Worm (Caenorhabditis elegans) whole organism, early embryonic: ENCODE measurements around the gene egrh-3.
"Not testable (repeated sequence)": the region's sequence is repeated elsewhere in the genome, so short reads cannot be mapped to it uniquely, and the experiment has no call there.

ENCODE experiments used
- B0310.2 ChIP-seq: sonication (generic microtip); optimal IDR thresholded peaks from 2 replicates; lab custom pipeline; 2016; ENCODE audit warnings: mild to moderate bottlenecking, missing genetic modification characterization, missing compliant biosample characterization
- F13C5.2 ChIP-seq: sonication (generic microtip); optimal IDR thresholded peaks from 2 replicates; lab custom pipeline; 2017; ENCODE audit warnings: mild to moderate bottlenecking, missing genetic modification characterization, inconsistent platforms, missing compliant biosample characterization
- aly-1 ChIP-seq: sonication (generic microtip); optimal IDR thresholded peaks from 2 replicates; lab custom pipeline; 2016; ENCODE audit warnings: missing genetic modification characterization, missing compliant biosample characterization
- ama-1 ChIP-seq: fragments of 150-350 bp; optimal IDR thresholded peaks from 2 replicates; lab custom pipeline; 2014
- ceh-13 ChIP-seq: fragments of 200-800 bp; sonication (Bioruptor generic); optimal IDR thresholded peaks from 2 replicates; lab custom pipeline; 2018; ENCODE audit warnings: mild to moderate bottlenecking, missing genetic modification characterization, missing compliant biosample characterization
- ceh-36 ChIP-seq: sonication (generic microtip); optimal IDR thresholded peaks from 2 replicates; lab custom pipeline; 2016; ENCODE audit warnings: missing genetic modification characterization, inconsistent platforms, missing compliant biosample characterization
- ets-7 ChIP-seq: sonication (generic microtip); optimal IDR thresholded peaks from 2 replicates; lab custom pipeline; 2016; ENCODE audit warnings: missing genotype, missing genetic modification characterization, missing compliant biosample characterization
- flt-1 ChIP-seq: fragments of 200-800 bp; sonication (Bioruptor generic); IDR thresholded peaks from 2 replicates; pipeline ENCODE4 v1.3.6; 2022; ENCODE audit warnings: missing genetic modification characterization, missing compliant biosample characterization
- hmbx-1 ChIP-seq: sonication (generic microtip); optimal IDR thresholded peaks from 2 replicates; lab custom pipeline; 2016; ENCODE audit warnings: mild to moderate bottlenecking, missing genetic modification characterization, missing compliant biosample characterization
- hmg-4 ChIP-seq: fragments of 200-800 bp; sonication (Bioruptor generic); optimal IDR thresholded peaks from 2 replicates; lab custom pipeline; 2018; ENCODE audit warnings: mild to moderate bottlenecking, missing genetic modification characterization, missing compliant biosample characterization
- hnd-1 ChIP-seq: sonication (generic microtip); optimal IDR thresholded peaks from 2 replicates; lab custom pipeline; 2016; ENCODE audit warnings: missing genetic modification characterization, missing compliant biosample characterization
- pes-1 ChIP-seq: fragments of 200-800 bp; sonication (Bioruptor generic); IDR thresholded peaks from 2 replicates; pipeline ENCODE4 v1.3.6; 2022; ENCODE audit warnings: missing genetic modification reagents, missing genetic modification characterization, missing compliant biosample characterization
- scrt-1 ChIP-seq: fragments of 200-800 bp; sonication (Bioruptor generic); IDR thresholded peaks from 2 replicates; pipeline ENCODE4 v1.3.6; 2022; ENCODE audit warnings: missing genetic modification characterization, missing compliant biosample characterization
- sea-1 ChIP-seq: fragments of 200-800 bp; sonication (Bioruptor generic); conservative IDR thresholded peaks from 2 replicates; pipeline ENCODE4 v1.3.6; 2022; ENCODE audit warnings: missing genetic modification characterization, missing compliant biosample characterization
- tbx-11 ChIP-seq: fragments of 200-800 bp; sonication (Bioruptor generic); IDR thresholded peaks from 2 replicates; pipeline ENCODE4 v1.3.6; 2022; ENCODE audit warnings: missing genetic modification characterization, missing compliant biosample characterization
- tbx-37 ChIP-seq: fragments of 200-800 bp; sonication (Bioruptor generic); conservative IDR thresholded peaks from 2 replicates; pipeline ENCODE4 v1.3.6; 2022; ENCODE audit warnings: missing genetic modification reagents, missing genetic modification characterization, missing compliant biosample characterization
- tra-4 ChIP-seq: sonication (generic microtip); optimal IDR thresholded peaks from 2 replicates; lab custom pipeline; 2017; ENCODE audit warnings: missing genetic modification characterization, missing compliant biosample characterization

egrh-3 gene

ce11 chrIV:2688716-2689307 is at the start of gene egrh-3:
Gene egrh-3, minus strand, starts transcription at chrIV:2688766.
- TF ChIP-seq hnd-1 (tag; lab: Kevin White, UChicago) = no peak
- no peak for TF ChIP-seq tbx-37
- no peak for TF ChIP-seq hmbx-1 (tag; lab: Kevin White, UChicago)
- no peak for TF ChIP-seq tbx-11 (GFP tag; lab: Robert Waterston, UW)
- no peak for TF ChIP-seq ceh-13
- TF ChIP-seq B0310.2 = no peak
- no peak for TF ChIP-seq tra-4 (tag; lab: Kevin White, UChicago)
- no peak for TF ChIP-seq scrt-1
- TF ChIP-seq ets-7 (tag; lab: Kevin White, UChicago) = no peak
- no peak for TF ChIP-seq ama-1
- no peak for TF ChIP-seq pes-1 (GFP tag; lab: Robert Waterston, UW)
- no peak for TF ChIP-seq hmg-4 (GFP tag; lab: Kevin White, UChicago)
- no peak for TF ChIP-seq flt-1 (GFP tag; lab: Robert Waterston, UW)
- TF ChIP-seq aly-1 (tag; lab: Kevin White, UChicago) = no peak
- no peak for TF ChIP-seq ceh-36 (tag; lab: Kevin White, UChicago)
- no peak for TF ChIP-seq F13C5.2 (tag; lab: Kevin White, UChicago)
- no peak for TF ChIP-seq sea-1

DNA sequence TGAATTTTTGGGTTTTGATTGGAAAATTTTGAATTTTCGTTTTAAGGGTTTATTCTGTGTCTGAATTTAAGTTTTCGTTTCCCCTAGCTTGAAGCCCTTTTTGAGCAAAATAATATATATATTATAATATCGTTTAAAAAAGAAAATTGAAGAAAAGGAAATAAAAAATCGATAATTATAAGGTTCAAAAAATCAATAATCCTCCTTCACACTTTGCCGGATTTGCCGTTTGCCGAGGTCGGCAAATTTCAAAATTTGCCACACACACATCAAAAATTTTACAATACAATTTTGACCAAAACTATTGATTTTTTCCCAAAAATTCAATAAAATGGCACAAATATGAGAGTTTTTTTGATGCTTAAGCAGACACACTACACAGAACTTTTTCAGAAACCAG is 48.0 kb upstream of the egrh-3 start:
- TF ChIP-seq hnd-1 (tag; lab: Kevin White, UChicago) (no peak), ets-7 (tag; lab: Kevin White, UChicago) (no peak), pes-1 (GFP tag; lab: Robert Waterston, UW) (no peak), flt-1 (GFP tag; lab: Robert Waterston, UW) (no peak), B0310.2 (no peak), tbx-37 (no peak), hmg-4 (GFP tag; lab: Kevin White, UChicago) (no peak), sea-1 (no peak), ama-1 (no peak), tbx-11 (GFP tag; lab: Robert Waterston, UW) (no peak), ceh-13 (no peak), aly-1 (tag; lab: Kevin White, UChicago) (no peak), hmbx-1 (tag; lab: Kevin White, UChicago) (no peak), scrt-1 (no peak), tra-4 (tag; lab: Kevin White, UChicago) (no peak)

- no peak for TF ChIP-seq tbx-37
- TF ChIP-seq sea-1 = no peak
- TF ChIP-seq ceh-13 = no peak
- no peak for TF ChIP-seq ceh-36 (tag; lab: Kevin White, UChicago)
- TF ChIP-seq hmg-4 (GFP tag; lab: Kevin White, UChicago) = no peak
- TF ChIP-seq flt-1 (GFP tag; lab: Robert Waterston, UW) = no peak
- no peak for TF ChIP-seq aly-1 (tag; lab: Kevin White, UChicago)
- no peak for TF ChIP-seq tra-4 (tag; lab: Kevin White, UChicago)
- no peak for TF ChIP-seq ets-7 (tag; lab: Kevin White, UChicago)
- TF ChIP-seq hmbx-1 (tag; lab: Kevin White, UChicago) = no peak
Measured at ce11 chrIV:2734675-2735074, 46.1 kb upstream of the egrh-3 start.

DNA sequence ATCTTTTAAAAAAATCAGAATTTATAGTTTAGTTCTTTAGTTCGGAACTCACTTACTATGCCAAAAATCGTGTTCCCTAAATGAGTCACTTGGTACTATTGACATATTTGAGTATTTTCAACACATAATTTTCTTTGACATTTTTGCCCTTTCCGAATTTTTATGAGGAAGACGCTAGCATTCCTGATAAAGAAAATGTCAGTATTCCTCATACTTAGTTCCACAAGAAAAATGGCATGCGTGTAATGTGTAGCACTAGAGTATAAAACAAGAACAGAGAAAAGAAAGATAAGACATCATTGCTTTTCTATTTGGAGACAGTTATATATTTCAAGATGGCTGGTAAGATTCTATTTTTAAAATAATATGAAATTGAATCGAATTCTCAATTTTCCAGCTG is 41.4 kb upstream of the egrh-3 start, which contains the start of gene Y94H6A.2:
Y94H6A.2 (plus strand) TSS at position 336 of the 400 bp plus-strand sequence.
- TF ChIP-seq hmg-4 (GFP tag; lab: Kevin White, UChicago) (no peak), sea-1 (no peak), aly-1 (tag; lab: Kevin White, UChicago) (no peak), hnd-1 (tag; lab: Kevin White, UChicago) (no peak), ets-7 (tag; lab: Kevin White, UChicago) (no peak), ceh-13 (no peak), tbx-37 (no peak), hmbx-1 (tag; lab: Kevin White, UChicago) (no peak), tra-4 (tag; lab: Kevin White, UChicago) (no peak), ceh-36 (tag; lab: Kevin White, UChicago) (no peak), scrt-1 (no peak)

DNA sequence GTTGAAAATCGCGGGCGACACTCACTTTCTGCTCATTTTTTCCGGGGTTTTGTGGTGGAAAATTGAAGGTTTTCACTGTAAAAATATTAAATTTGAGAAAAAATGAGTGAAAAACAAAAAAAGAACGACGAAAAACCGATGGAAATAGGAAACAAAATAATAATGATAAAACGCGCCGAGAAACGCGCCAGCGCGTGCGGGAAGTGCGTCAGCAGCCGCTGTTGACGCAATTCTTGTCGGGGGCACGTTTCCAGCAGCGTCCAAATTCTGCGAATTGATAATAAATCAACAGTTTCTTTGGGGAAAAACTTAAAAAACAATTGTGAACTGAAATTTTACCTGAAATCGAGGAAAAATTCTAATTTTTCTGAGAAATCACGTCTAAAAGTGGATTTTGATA is 37.2 kb upstream of the egrh-3 start, which contains the start of gene ubxn-2:
ubxn-2 (minus strand) TSS at position 36 of the 400 bp plus-strand sequence.
- TF ChIP-seq B0310.2 = no peak
- TF ChIP-seq hmg-4 (GFP tag; lab: Kevin White, UChicago) = no peak
- TF ChIP-seq hnd-1 (tag; lab: Kevin White, UChicago) = no peak
- no peak for TF ChIP-seq aly-1 (tag; lab: Kevin White, UChicago)
- TF ChIP-seq tra-4 (tag; lab: Kevin White, UChicago) = no peak
- peak; percentile 58 for TF ChIP-seq F13C5.2 (tag; lab: Kevin White, UChicago)
- TF ChIP-seq tbx-11 (GFP tag; lab: Robert Waterston, UW) = no peak
- no peak for TF ChIP-seq flt-1 (GFP tag; lab: Robert Waterston, UW)
- TF ChIP-seq tbx-37 = peak; percentile 50

ce11 chrIV:2719734-2720133 is 31.2 kb upstream of the egrh-3 start, which contains the start of gene ndua-12:
Gene ndua-12, minus strand, starts transcription at chrIV:2719834.
- TF ChIP-seq hmbx-1 (tag; lab: Kevin White, UChicago); flt-1 (GFP tag; lab: Robert Waterston, UW); ceh-36 (tag; lab: Kevin White, UChicago): not testable (repeated sequence)

ce11 chrIV:2716474-2716873 is 27.9 kb upstream of the egrh-3 start, which contains the start of gene Y94H6A.7:
Gene Y94H6A.7, minus strand, starts transcription at chrIV:2716574.
- TF ChIP-seq aly-1 (tag; lab: Kevin White, UChicago); hmg-4 (GFP tag; lab: Kevin White, UChicago); ceh-13: not testable (repeated sequence)

DNA sequence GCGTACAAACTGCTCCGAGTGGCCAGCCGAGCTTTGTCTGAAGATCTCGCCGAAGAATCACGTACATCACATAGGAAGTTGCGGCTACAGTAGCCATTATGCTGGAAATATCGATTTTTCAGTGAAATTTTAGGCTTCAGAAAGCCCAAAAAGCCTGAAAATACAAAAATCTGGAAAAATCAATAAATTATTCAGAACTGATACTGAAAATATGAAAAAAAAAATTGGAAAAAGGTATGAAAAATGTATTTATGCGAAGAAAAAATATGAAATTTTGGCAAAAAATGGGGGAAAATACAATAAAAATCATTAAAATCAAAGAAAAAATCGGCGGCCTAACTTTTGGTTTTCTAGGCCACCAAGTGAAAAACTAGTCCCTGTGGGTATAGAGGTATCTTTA is 24.4 kb upstream of the egrh-3 start, which contains the start of gene Y94H6A.12:
Y94H6A.12 (minus strand) TSS at position 101 of the 400 bp plus-strand sequence.
- TF ChIP-seq aly-1 (tag; lab: Kevin White, UChicago) (no peak), scrt-1 (no peak), tbx-37 (no peak), hnd-1 (tag; lab: Kevin White, UChicago) (no peak), ets-7 (tag; lab: Kevin White, UChicago) (no peak), ama-1 (no peak)
